Fruit fly (Drosophila melanogaster): ENCODE measurements around the gene Usf.

Gene Usf

DNA sequence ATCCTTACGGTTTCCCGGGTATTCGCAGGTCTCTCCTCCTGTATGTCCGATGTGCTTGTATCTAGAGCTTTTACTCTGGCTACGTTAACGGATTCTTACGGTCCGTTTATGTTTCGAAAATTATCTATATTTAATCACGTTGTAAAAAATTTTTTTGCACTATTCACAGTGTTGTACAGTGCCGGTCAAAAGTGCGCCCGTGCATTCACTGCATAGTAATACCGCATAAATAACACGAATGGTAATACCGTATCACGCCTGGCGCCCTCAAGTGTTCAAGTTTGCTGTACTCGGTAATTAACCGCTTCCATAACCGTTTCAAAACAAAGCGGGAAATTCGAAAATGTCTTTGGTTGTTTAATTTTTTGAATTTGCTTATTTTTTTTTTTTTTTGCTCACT lies 5.4 kb upstream of the Usf start, which contains the start of gene CG11444:
Gene CG11444, minus strand, starts transcription at position 400 of the 400 bp plus-strand sequence.
- TF ChIP-seq noc (tag; optimal IDR thresholded peaks at IDR 0.05), result peak; percentile 26

DNA sequence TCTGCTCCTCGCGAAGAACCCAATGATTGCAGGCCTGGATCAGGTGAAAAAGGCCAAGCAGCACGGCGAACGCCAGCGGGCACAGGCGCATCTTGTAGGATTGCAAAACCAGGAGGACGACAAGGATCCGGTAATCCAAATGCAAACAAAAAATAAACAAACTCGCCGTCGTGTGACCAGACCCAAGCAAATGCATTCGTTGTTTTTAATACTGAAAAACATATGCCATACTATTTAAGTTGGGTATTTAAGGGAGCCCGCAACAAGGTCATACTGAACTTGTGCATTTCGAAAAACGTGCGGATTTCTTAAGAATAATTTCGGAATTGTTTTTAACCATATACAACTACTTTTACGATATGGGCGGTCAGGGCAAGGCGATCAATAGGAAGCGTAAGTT lies 3.1 kb upstream of the Usf start, which contains the start of the genes CG11436 and CG3527:
Gene CG11436, minus strand, starts transcription at position 162 of the 400 bp plus-strand sequence.
Gene CG3527, plus strand, starts transcription at position 257 of the 400 bp plus-strand sequence.
- no peak for TF ChIP-seq noc (tag; optimal IDR thresholded peaks at IDR 0.05)

DNA sequence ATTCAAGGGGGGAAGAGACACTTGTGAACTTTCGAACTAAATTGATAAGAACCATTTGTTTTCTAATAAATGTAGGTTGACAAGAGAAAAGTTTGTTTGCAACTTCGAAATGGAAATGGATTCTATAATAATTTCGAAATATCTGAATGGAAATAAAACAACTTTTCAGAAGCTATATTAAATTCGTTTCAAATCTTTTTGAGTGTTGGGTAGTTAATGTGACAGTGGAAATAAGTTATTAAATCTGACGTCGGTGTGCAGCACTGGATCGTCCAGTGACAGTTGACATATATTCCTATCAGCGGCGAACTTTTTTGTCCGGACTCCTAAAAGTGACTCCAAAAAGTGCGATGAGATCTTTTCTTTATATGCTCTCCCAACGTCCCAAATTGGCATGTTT lies 6.2 kb downstream of the Usf start, which contains the start of gene CG3568:
Gene CG3568, plus strand, starts transcription at position 278 of the 400 bp plus-strand sequence.
- TF ChIP-seq noc (tag; optimal IDR thresholded peaks at IDR 0.05), result no peak

DNA sequence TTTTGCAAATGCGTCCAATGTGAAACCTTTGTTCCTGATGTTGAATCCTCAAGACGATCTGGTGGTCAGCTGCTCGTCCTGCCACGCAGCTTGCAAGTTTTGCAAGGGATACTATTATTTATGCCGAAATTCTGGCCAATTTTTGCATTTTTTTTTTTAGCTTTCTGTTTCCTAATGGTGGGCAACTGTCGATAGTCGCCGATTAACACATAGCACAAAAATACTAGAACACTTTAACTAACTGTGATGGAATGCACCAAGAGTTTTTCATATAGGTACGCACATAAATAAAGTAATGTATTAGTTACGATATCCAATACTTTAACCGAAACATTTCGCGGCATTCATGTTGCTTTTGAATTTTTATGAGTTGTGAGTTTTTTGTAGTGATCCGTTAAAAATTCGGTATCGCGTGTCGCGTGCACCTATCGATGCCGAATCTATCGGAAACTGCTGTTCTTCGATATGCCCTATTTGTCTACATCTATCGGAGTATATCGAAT lies 8.1 kb downstream of the Usf start, which contains the start of the genes rb and CHOp24:
Gene rb, minus strand, starts transcription at position 197 of the 503 bp plus-strand sequence.
Gene CHOp24, plus strand, starts transcription at position 479 of the 503 bp plus-strand sequence.
- TF ChIP-seq noc (tag; optimal IDR thresholded peaks at IDR 0.05), result no peak

DNA sequence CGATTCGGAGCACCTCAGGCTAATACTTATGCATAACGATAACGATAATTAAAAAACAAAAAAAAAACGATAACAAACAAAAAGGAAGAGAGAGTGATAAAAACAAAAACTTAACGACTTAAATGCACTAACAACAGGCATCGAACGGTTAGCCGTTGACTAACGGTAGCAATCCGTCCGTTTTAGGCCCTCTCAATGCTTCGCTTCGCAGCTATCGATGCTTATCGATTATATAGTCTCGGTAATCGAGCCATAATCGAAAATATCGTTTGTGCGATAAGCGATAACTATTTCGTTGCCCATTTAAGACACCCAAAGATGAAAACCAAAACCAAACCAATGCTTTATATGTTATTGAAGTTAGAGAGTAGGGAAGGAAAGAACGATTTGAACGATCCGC lies 14.6 kb downstream of the Usf start:
- TF ChIP-seq noc (tag; optimal IDR thresholded peaks at IDR 0.05), result no peak

DNA sequence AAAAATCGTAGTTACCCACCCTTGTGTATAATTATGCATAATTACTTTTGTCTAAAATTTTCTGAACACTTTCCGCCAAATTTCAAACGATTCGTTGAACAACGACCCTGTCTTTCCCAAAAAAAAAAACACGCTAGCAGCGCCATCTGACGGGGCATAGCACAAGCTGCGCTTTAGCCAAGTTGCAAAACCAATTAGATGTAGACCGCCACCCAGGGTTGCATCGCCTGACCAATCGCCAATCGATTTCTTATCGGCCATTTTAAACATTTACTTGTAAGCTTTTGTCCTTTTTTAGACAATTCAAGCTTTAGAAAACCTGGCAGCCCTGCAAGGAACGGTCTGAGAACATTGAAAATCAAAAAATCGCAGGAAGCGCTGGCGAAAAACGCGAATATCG lies 18.7 kb downstream of the Usf start, which contains the start of gene CG3556:
Gene CG3556, plus strand, starts transcription at position 323 of the 400 bp plus-strand sequence.
- no peak for TF ChIP-seq noc (tag; optimal IDR thresholded peaks at IDR 0.05)

DNA sequence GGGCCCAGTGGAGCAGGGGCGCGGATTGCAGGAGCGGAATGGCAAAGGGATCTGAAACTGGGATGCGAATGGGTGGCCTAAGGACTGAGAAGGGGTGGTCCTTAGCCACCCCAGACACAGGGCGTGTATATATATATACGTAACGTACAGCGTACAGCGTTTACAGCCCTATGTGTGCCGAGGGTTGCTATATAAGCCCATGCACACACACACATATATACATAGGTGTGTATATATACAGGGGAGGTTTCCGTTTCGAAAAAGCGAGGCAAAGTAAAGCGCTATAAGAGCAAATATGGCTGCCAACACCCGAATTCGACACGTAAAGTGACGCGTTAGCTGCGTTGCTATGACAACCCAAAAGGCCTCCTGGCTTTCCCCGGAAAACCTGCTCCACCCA lies 21.8 kb downstream of the Usf start:
- TF ChIP-seq noc (tag; optimal IDR thresholded peaks at IDR 0.05), result no peak

DNA sequence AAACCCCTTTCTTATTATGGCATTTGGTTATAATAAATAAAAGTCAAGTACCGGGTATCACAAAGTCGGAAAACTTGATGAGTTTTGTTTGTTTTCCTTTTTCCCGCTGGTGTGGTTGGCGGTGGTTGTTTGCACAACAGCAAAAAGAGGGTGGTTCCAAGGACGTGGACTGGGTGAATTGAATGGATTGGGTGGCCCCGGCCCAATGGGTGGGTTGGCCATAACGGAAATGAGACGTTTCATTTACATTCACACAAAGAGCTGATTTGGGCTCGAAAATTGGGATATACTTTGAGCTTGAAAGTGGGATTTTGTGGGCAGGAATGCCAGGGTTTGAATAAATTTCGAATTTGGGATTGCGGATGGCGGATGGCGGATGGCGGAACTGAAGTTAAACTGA lies 27.7 kb downstream of the Usf start:
- TF ChIP-seq noc (tag; optimal IDR thresholded peaks at IDR 0.05), result no peak

DNA sequence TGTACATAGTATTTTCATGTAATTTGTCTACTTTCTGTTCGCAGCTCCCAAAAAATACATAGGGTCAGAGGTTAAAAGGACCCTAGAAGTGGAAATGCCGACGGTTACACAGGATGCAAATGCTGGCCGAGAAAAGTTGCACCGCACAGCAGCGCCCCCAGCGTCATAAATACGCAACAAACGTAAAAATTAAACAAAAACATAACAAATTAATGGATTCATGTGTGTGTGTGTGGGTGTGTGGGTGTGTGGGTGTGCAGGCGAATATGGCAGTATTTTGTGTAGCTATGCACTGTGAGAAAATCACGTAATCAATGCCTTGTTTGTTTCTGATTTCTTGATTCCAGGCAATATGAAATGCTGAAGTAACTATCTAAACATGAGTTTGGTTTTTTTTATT lies 37.0 kb downstream of the Usf start:
- no peak for TF ChIP-seq noc (tag; optimal IDR thresholded peaks at IDR 0.05)

DNA sequence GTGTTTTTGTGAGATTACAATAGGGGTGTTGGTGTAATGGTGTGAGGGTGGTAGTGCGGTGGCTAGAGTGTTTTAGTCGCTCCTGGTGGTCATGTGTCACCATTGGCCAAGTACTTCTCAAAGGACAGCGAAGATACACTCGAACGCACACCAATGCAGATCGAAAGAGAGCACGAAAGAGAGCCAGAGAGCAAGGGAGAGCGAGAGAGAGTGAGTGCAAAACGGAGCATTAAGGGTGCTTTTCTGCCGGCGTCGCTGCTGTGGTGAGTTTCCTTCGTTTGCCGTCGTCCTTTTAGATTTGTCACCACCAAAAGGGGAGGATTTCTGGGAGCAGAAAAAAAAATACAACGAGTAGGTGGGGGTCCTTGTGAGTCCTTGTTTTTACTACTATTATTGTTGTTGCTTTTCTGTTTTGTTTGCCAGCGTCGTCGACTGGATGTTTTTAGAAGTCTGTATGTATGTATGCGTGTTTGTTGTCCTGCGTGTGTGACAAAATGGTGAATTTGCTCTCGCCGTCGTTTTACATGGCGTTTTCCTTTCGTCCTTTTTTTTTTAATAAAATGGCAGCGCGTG lies 40.4 kb downstream of the Usf start:
- no peak for TF ChIP-seq noc (tag; optimal IDR thresholded peaks at IDR 0.05)

DNA sequence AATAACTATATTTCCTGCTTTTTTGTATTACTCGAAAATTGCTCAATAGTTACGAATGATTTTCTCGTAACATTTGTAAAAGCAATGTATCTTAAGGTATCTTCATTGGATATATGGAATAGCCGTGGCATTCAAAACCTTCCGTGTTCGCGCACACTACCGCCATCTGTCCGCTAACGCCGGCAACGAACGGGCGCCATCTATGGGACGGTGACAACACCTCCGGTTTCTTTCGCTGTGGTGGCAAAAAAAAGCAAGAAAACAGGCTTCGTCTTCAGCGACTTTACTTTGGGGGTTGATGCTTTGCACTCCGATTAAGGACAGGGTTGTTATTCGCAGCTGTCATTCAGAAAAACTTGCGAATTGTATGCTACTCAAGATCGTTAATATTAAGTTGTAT lies 41.5 kb downstream of the Usf start:
- no peak for TF ChIP-seq noc (tag; optimal IDR thresholded peaks at IDR 0.05)

DNA sequence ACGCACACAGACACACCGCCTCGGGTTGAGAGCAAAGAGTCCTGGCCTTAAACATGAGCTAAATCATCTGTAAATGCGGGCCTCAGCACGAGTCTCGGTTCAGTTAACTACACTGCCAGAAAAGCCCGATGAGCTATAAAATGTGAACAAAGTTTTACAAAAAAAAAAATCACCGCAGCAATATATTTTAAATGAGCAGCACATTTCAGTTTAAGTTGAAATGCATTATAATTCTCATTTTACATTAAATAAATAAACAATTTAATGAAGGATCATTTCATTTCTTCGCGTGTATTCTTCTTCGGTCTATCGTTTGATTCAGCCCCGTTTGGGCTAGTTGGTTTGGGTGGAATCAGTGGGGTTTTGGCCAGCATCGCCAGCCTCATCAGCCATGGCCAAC lies 43.3 kb downstream of the Usf start:
- TF ChIP-seq noc (tag; optimal IDR thresholded peaks at IDR 0.05), result no peak

DNA sequence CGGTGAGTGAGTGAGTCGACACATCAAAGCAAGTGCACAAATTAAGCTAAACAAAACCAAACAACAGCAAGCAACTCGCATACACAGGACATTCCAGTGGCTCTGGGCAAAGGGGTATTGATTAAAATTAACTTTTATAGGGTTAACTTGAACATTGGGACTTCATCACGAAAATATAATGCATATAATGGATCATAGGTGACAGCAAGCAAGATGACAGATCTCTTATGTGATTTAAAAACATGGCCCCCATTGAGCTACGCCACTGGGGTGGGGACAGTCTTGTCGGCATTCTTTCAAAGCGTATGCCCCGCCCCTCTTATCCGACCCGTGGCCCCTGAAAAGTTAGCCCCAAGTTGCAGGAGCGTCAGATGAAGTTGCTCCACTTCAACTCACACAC lies 45.1 kb downstream of the Usf start:
- no peak for TF ChIP-seq noc (tag; optimal IDR thresholded peaks at IDR 0.05)

DNA sequence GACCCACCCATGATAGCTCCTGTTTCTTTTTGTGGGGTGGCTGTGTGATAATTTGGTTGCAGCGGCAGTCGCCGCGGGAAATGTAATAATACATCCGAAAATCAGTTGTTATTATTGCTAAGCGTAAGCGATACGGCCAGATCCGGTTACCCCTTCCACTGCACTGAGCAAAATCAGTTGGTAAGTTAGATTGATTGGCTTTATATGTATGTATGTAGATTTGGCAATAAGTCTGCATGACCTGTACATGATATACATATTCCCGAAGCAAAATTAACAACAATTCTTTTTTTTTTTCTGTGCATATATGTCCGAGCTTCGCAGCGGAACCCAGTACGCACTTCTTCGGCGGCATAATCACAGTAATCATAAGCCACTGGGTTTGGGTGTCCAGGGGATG lies 50.4 kb downstream of the Usf start:
- no peak for TF ChIP-seq noc (tag; optimal IDR thresholded peaks at IDR 0.05)

Data from whole organism, larva.